Fruit fly (Drosophila melanogaster): ENCODE data around the gene CG12237.

Gene CG12237

dm6 chrX:19608042-19608609, 34.5 kb downstream of the CG12237 start (continued):
- TF ChIP-seq CG33557 (GFP tag; optimal IDR thresholded peaks at IDR 0.05) (no peak), CG8765 (GFP tag; IDR thresholded peaks at IDR 0.05) (no peak), her (GFP tag; optimal IDR thresholded peaks at IDR 0.05) (no peak), CG9876 (GFP tag; optimal IDR thresholded peaks at IDR 0.05) (no peak), Dref (GFP tag; IDR thresholded peaks at IDR 0.05) (peak; percentile 58), yki (optimal IDR thresholded peaks at IDR 0.05) (no peak), Myb (GFP tag; optimal IDR thresholded peaks at IDR 0.05) (no peak), CG13287 (GFP tag; IDR thresholded peaks at IDR 0.05; ENCODE audit: partially characterized antibody) (peak; percentile 60), CG12071 (GFP tag; optimal IDR thresholded peaks at IDR 0.05) (no peak), ftz-f1 (GFP tag; optimal IDR thresholded peaks at IDR 0.05) (peak; percentile 83), oc (tag; optimal IDR thresholded peaks at IDR 0.05) (peak; percentile 24), p53 (GFP tag; optimal IDR thresholded peaks at IDR 0.05) (peak; percentile 30), CG2678 (tag; optimal IDR thresholded peaks at IDR 0.05) (peak; percentile 20), CG7963 (GFP tag; IDR thresholded peaks at IDR 0.05; ENCODE audit: partially characterized antibody) (0 out of 3 replicates have a peak, but pooled peaks have one; percentile 26), CG9215 (GFP tag; IDR thresholded peaks at IDR 0.05) (no peak), dmrt99B (tag; optimal IDR thresholded peaks at IDR 0.05) (no peak), ems (GFP tag; optimal IDR thresholded peaks at IDR 0.05) (no peak), CG16815 (GFP tag; optimal IDR thresholded peaks at IDR 0.05) (no peak), CG8281 (tag; optimal IDR thresholded peaks at IDR 0.05) (no peak), CG16813 (GFP tag; IDR thresholded peaks at IDR 0.05; ENCODE audit: partially characterized antibody) (peak; percentile 55), CHES-1-like (GFP tag; optimal IDR thresholded peaks at IDR 0.05) (no peak), CG18599 (GFP tag; optimal IDR thresholded peaks at IDR 0.05) (peak; percentile 32), z (GFP tag; IDR thresholded peaks at IDR 0.05) (no peak), CG3281 (GFP tag; optimal IDR thresholded peaks at IDR 0.05) (no peak), CrebB (tag; optimal IDR thresholded peaks at IDR 0.05) (peak; percentile 15), CG6654 (GFP tag; optimal IDR thresholded peaks at IDR 0.05) (no peak), HmgZ (tag; optimal IDR thresholded peaks at IDR 0.05) (peak; percentile 20), nerfin-2 (GFP tag; IDR thresholded peaks at IDR 0.05; ENCODE audit: partially characterized antibody) (peak; percentile 59), CG11085 (GFP tag; IDR thresholded peaks at IDR 0.05) (no peak), CG34224 (GFP tag; IDR thresholded peaks at IDR 0.05; ENCODE audit: partially characterized antibody) (peak; percentile 35; the same call in 2 of the 3 replicates), CG12299 (tag; optimal IDR thresholded peaks at IDR 0.05) (no peak), Fer3 (tag; optimal IDR thresholded peaks at IDR 0.05) (no peak), nau (GFP tag; optimal IDR thresholded peaks at IDR 0.05) (peak; percentile 31), lab (GFP tag; optimal IDR thresholded peaks at IDR 0.05) (no peak), CG8290 (GFP tag; optimal IDR thresholded peaks at IDR 0.05) (no peak), CG8290 (tag; optimal IDR thresholded peaks at IDR 0.05) (peak in 1 of 2 experiments; percentile 19), dm (GFP tag; optimal IDR thresholded peaks at IDR 0.05) (peak; percentile 38), CG17912 (GFP tag; optimal IDR thresholded peaks at IDR 0.05) (no peak), stwl (tag; optimal IDR thresholded peaks at IDR 0.05) (peak; percentile 60), Meics (GFP tag; optimal IDR thresholded peaks at IDR 0.05) (no peak), ash1 (GFP tag; optimal IDR thresholded peaks at IDR 0.05) (no peak), CG3407 (GFP tag; optimal IDR thresholded peaks at IDR 0.05) (no peak), BEAF-32 (GFP tag; optimal IDR thresholded peaks at IDR 0.05) (peak; percentile 25), crp (GFP tag; optimal IDR thresholded peaks at IDR 0.05) (no peak), kni (GFP tag; optimal IDR thresholded peaks at IDR 0.05) (peak; percentile 82), CG4854 (GFP tag; optimal IDR thresholded peaks at IDR 0.05) (no peak), CG12219 (GFP tag; optimal IDR thresholded peaks at IDR 0.05) (no peak), Trl (optimal IDR thresholded peaks at IDR 0.05) (peak; percentile 21 to 65), Trl (GFP tag; optimal IDR thresholded peaks at IDR 0.05) (no peak), CG15073 (GFP tag; optimal IDR thresholded peaks at IDR 0.05) (no peak)

Data from whole organism, embryonic.